Fruit fly (Drosophila melanogaster) whole organism, embryonic: Measurements from ENCODE around the gene Ilk.

Source experiments
- B-H2 ChIP-seq: fragments of 200-800 bp; sonication (Bioruptor generic); optimal IDR thresholded peaks from 2 replicates; lab custom pipeline; 2018; ENCODE audit warnings: missing biosample characterization, mild to moderate bottlenecking, missing genetic modification characterization
- CG13287 ChIP-seq: fragments of 200-800 bp; sonication (Bioruptor generic); IDR thresholded peaks from 2 replicates; pipeline ENCODE4 v1.3.6; 2022; ENCODE audit warnings: missing biosample characterization, missing genetic modification characterization; ENCODE audit not compliant: partially characterized antibody
- CG13424 ChIP-seq: fragments of 200-800 bp; sonication (Bioruptor generic); optimal IDR thresholded peaks from 2 replicates; lab custom pipeline; 2019; ENCODE audit warnings: missing biosample characterization, mild to moderate bottlenecking, missing genetic modification characterization, moderate library complexity
- CG14441 ChIP-seq: fragments of 200-800 bp; sonication (Bioruptor generic); IDR thresholded peaks from 2 replicates; pipeline ENCODE4 v1.3.6; 2022; ENCODE audit warnings: missing biosample characterization, missing genetic modification characterization
- CG15479 ChIP-seq: fragments of 200-800 bp; sonication (Bioruptor generic); optimal IDR thresholded peaks from 3 replicates; lab custom pipeline; 2019; ENCODE audit warnings: missing biosample characterization, mild to moderate bottlenecking, missing genetic modification characterization, moderate library complexity
- CG2712 ChIP-seq: fragments of 200-800 bp; optimal IDR thresholded peaks from 3 replicates; lab custom pipeline; 2019; ENCODE audit warnings: missing biosample characterization, mild to moderate bottlenecking, missing genetic modification characterization, moderate library complexity
- CG31224 ChIP-seq: fragments of 200-800 bp; sonication (Bioruptor generic); IDR thresholded peaks from 2 replicates; pipeline ENCODE4 v1.3.6; 2022; ENCODE audit warnings: missing biosample characterization, missing genetic modification characterization
- CG33213 ChIP-seq: fragments of 200-800 bp; sonication (Bioruptor generic); optimal IDR thresholded peaks from 3 replicates; lab custom pipeline; 2016; ENCODE audit warnings: missing biosample characterization, missing genetic modification characterization
- CG3847 ChIP-seq: fragments of 200-800 bp; sonication (Bioruptor generic); IDR thresholded peaks from 2 replicates; pipeline ENCODE4 v1.3.6; 2022; ENCODE audit warnings: missing biosample characterization, missing genetic modification characterization
- CG6272 ChIP-seq: fragments of 200-800 bp; sonication (Bioruptor generic); IDR thresholded peaks from 2 replicates; pipeline ENCODE4 v1.3.6; 2022; ENCODE audit warnings: missing biosample characterization, missing genetic modification characterization
- CG6689 ChIP-seq: fragments of 200-800 bp; sonication (Bioruptor generic); IDR thresholded peaks from 2 replicates; pipeline ENCODE4 v1.3.6; 2022; ENCODE audit warnings: missing biosample characterization, missing genetic modification characterization
- CG6854 ChIP-seq: fragments of 200-800 bp; sonication (Bioruptor generic); optimal IDR thresholded peaks from 3 replicates; lab custom pipeline; 2017; ENCODE audit warnings: missing biosample characterization, mild to moderate bottlenecking, missing genetic modification characterization
- CG7271 ChIP-seq: fragments of 200-800 bp; sonication (Bioruptor generic); optimal IDR thresholded peaks from 2 replicates; lab custom pipeline; 2018; ENCODE audit warnings: missing biosample characterization, mild to moderate bottlenecking, missing genetic modification characterization, moderate library complexity
- CG8281 ChIP-seq: fragments of 200-800 bp; sonication (Bioruptor generic); optimal IDR thresholded peaks from 2 replicates; lab custom pipeline; 2018; ENCODE audit warnings: missing biosample characterization, mild to moderate bottlenecking, missing genetic modification characterization, moderate library complexity
- D19B ChIP-seq: fragments of 200-800 bp; sonication (Bioruptor generic); optimal IDR thresholded peaks from 2 replicates; lab custom pipeline; 2017; ENCODE audit warnings: missing biosample characterization, mild to moderate bottlenecking, missing genetic modification characterization
- Dip3 ChIP-seq: fragments of 200-800 bp; sonication (Bioruptor generic); optimal IDR thresholded peaks from 3 replicates; lab custom pipeline; 2016; ENCODE audit warnings: missing biosample characterization, missing genetic modification characterization
- E2f2 ChIP-seq: fragments of 200-800 bp; sonication (Bioruptor generic); IDR thresholded peaks from 2 replicates; pipeline ENCODE4 v1.3.6; 2022; ENCODE audit warnings: missing biosample characterization, missing genetic modification characterization
- Eip74EF ChIP-seq, 2 experiments: fragments of 200-800 bp in 1 of 2; fragments of >200 bp in 1 of 2; sonication (Bioruptor generic) in 1 of 2; optimal IDR thresholded peaks; 2 replicates each; lab custom pipeline; 2017 to 2019; ENCODE audit warnings: missing biosample characterization in 2 of 2, missing genetic modification characterization in 2 of 2, mild to moderate bottlenecking in 1 of 2, moderate library complexity in 1 of 2
- HmgZ ChIP-seq: fragments of 200-800 bp; sonication (Bioruptor generic); optimal IDR thresholded peaks from 2 replicates; lab custom pipeline; 2018; ENCODE audit warnings: missing biosample characterization, mild to moderate bottlenecking, missing genetic modification characterization
- MESR4 ChIP-seq: fragments of 200-800 bp; sonication (Bioruptor generic); optimal IDR thresholded peaks from 2 replicates; lab custom pipeline; 2018; ENCODE audit warnings: missing biosample characterization, mild to moderate bottlenecking, missing genetic modification characterization, moderate library complexity
- Meics ChIP-seq: fragments of 200-800 bp; sonication (Bioruptor generic); optimal IDR thresholded peaks from 2 replicates; lab custom pipeline; 2017; ENCODE audit warnings: missing biosample characterization, mild to moderate bottlenecking, missing genetic modification characterization
- NK7.1 ChIP-seq: fragments of 200-800 bp; sonication (Bioruptor generic); optimal IDR thresholded peaks from 3 replicates; lab custom pipeline; 2016; ENCODE audit warnings: missing biosample characterization, missing genetic modification characterization
- Nf-YB ChIP-seq: fragments of 200-800 bp; sonication (Bioruptor generic); optimal IDR thresholded peaks from 3 replicates; lab custom pipeline; 2019; ENCODE audit warnings: missing biosample characterization, mild to moderate bottlenecking, missing genetic modification characterization, moderate library complexity
- Nf-YC ChIP-seq: fragments of 200-800 bp; optimal IDR thresholded peaks from 3 replicates; lab custom pipeline; 2019; ENCODE audit warnings: missing biosample characterization, mild to moderate bottlenecking, missing genetic modification characterization, moderate library complexity
- Ssrp ChIP-seq: fragments of 200-800 bp; sonication (Bioruptor generic); optimal IDR thresholded peaks from 2 replicates; lab custom pipeline; 2018; ENCODE audit warnings: missing biosample characterization, mild to moderate bottlenecking, missing genetic modification characterization, moderate library complexity
- bbx ChIP-seq: fragments of 200-800 bp; sonication (Bioruptor generic); IDR thresholded peaks from 2 replicates; pipeline ENCODE4 v1.3.6; 2022; ENCODE audit warnings: missing biosample characterization, missing genetic modification characterization; ENCODE audit not compliant: partially characterized antibody
- chn ChIP-seq: fragments of 200-800 bp; sonication (Bioruptor generic); optimal IDR thresholded peaks from 2 replicates; lab custom pipeline; 2016; ENCODE audit warnings: missing biosample characterization, missing genetic modification characterization
- danr ChIP-seq: fragments of 200-800 bp; sonication (Bioruptor generic); IDR thresholded peaks from 2 replicates; pipeline ENCODE4 v1.3.6; 2022; ENCODE audit warnings: missing biosample characterization, missing genetic modification characterization
- dm ChIP-seq: fragments of 200-800 bp; sonication (Bioruptor generic); optimal IDR thresholded peaks from 3 replicates; lab custom pipeline; 2016; ENCODE audit warnings: missing biosample characterization, missing genetic modification characterization
- dmrt99B ChIP-seq: fragments of 200-800 bp; sonication (Bioruptor generic); optimal IDR thresholded peaks from 2 replicates; lab custom pipeline; 2018; ENCODE audit warnings: missing biosample characterization, mild to moderate bottlenecking, missing genetic modification characterization, moderate library complexity
- dpn ChIP-seq, 2 experiments: fragments of 200-800 bp; sonication (Bioruptor generic); optimal IDR thresholded peaks; 3 replicates each; lab custom pipeline; 2016; ENCODE audit warnings: missing biosample characterization in 2 of 2, missing genetic modification characterization in 2 of 2
- en ChIP-seq: fragments of 200-800 bp; sonication (Bioruptor generic); optimal IDR thresholded peaks from 2 replicates; lab custom pipeline; 2016; ENCODE audit warnings: missing biosample characterization, missing genetic modification characterization
- ewg ChIP-seq: fragments of 200-800 bp; sonication (Bioruptor generic); optimal IDR thresholded peaks from 3 replicates; lab custom pipeline; 2017; ENCODE audit warnings: mild to moderate bottlenecking, missing biosample characterization, missing genetic modification reagents, missing genetic modification characterization
- grn ChIP-seq: fragments of 200-800 bp; sonication (Bioruptor generic); optimal IDR thresholded peaks from 3 replicates; lab custom pipeline; 2017; ENCODE audit warnings: missing biosample characterization, missing genetic modification characterization
- kah ChIP-seq: fragments of 200-800 bp; sonication (Bioruptor generic); optimal IDR thresholded peaks from 2 replicates; lab custom pipeline; 2018; ENCODE audit warnings: missing biosample characterization, mild to moderate bottlenecking, missing genetic modification characterization
- nerfin-1 ChIP-seq: fragments of 200-800 bp; sonication (Bioruptor generic); optimal IDR thresholded peaks from 3 replicates; lab custom pipeline; 2019; ENCODE audit warnings: missing biosample characterization, mild to moderate bottlenecking, missing genetic modification characterization, moderate library complexity
- pho ChIP-seq: fragments of 200-800 bp; sonication (Bioruptor generic); optimal IDR thresholded peaks from 2 replicates; lab custom pipeline; 2016; ENCODE audit warnings: missing biosample characterization, missing genetic modification characterization
- pita ChIP-seq: fragments of 200-800 bp; sonication (Bioruptor generic); optimal IDR thresholded peaks from 2 replicates; lab custom pipeline; 2017; ENCODE audit warnings: missing biosample characterization, mild to moderate bottlenecking, missing genetic modification characterization
- psq ChIP-seq: fragments of 200-800 bp; sonication (Bioruptor generic); optimal IDR thresholded peaks from 2 replicates; lab custom pipeline; 2017; ENCODE audit warnings: missing biosample characterization, missing genetic modification characterization
- pzg ChIP-seq: fragments of 200-800 bp; sonication (Bioruptor generic); optimal IDR thresholded peaks from 3 replicates; lab custom pipeline; 2018; ENCODE audit warnings: missing biosample characterization, mild to moderate bottlenecking, missing genetic modification characterization, moderate library complexity
- rib ChIP-seq: fragments of 200-800 bp; sonication (Bioruptor generic); IDR thresholded peaks from 2 replicates; pipeline ENCODE4 v1.3.6; 2022; ENCODE audit warnings: missing biosample characterization, missing genetic modification characterization
- ro ChIP-seq: fragments of 200-800 bp; sonication (Bioruptor generic); IDR thresholded peaks from 2 replicates; pipeline ENCODE4 v1.3.6; 2022; ENCODE audit warnings: missing biosample characterization, missing genetic modification characterization
- scrt ChIP-seq: fragments of 200-800 bp; sonication (Bioruptor generic); optimal IDR thresholded peaks from 2 replicates; lab custom pipeline; 2018; ENCODE audit warnings: missing biosample characterization, mild to moderate bottlenecking, missing genetic modification characterization, moderate library complexity
- sens ChIP-seq: fragments of 200-800 bp; sonication (Bioruptor generic); peaks from one replicate; lab custom pipeline; 2016; ENCODE audit warnings: missing biosample characterization, missing genetic modification characterization
- sna ChIP-seq: fragments of 200-800 bp; sonication (Bioruptor generic); IDR thresholded peaks from 2 replicates; pipeline ENCODE4 v1.3.6; 2022; ENCODE audit warnings: missing biosample characterization, missing genetic modification characterization; ENCODE audit not compliant: partially characterized antibody
- stc ChIP-seq: fragments of 200-800 bp; sonication (Bioruptor generic); IDR thresholded peaks from 2 replicates; pipeline ENCODE4 v1.3.6; 2022; ENCODE audit warnings: missing biosample characterization, missing genetic modification characterization
- twi ChIP-seq: fragments of 200-800 bp; optimal IDR thresholded peaks from 2 replicates; lab custom pipeline; 2019; ENCODE audit warnings: missing biosample characterization, mild to moderate bottlenecking, missing genetic modification characterization, moderate library complexity
- vfl ChIP-seq: fragments of 200-800 bp; sonication (Bioruptor generic); optimal IDR thresholded peaks from 2 replicates; lab custom pipeline; 2016; ENCODE audit warnings: missing biosample characterization, missing genetic modification characterization
- zen2 ChIP-seq: fragments of 200-800 bp; sonication (Bioruptor generic); IDR thresholded peaks from 3 replicates; pipeline ENCODE4 v1.3.6; 2022; ENCODE audit warnings: missing biosample characterization, missing genetic modification characterization; ENCODE audit not compliant: partially characterized antibody

Gene Ilk

DNA sequence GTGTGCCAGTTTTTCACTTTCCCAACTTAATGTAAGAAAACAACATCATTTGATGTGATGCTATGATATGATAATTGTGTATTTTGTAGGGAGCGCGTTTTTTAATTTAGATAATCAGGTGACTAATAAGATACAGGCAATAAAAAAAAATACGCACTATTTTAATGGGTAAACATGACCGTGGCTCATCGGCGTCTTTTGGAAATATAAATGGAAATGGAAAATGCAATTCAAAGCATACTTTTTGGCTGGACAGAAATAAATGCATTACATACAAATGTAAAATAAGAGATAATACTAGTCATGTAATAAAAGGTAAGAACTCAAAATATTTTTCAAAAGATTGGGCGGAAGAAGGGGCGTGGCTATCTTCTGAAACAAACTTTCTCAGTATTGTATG lies 45.7 kb downstream of the Ilk start (continued):
- TF ChIP-seq rib (GFP tag; lab: Robert Waterston, UW) = no peak
- no peak for TF ChIP-seq pita (GFP tag; lab: Kevin White, UChicago)
- no peak for TF ChIP-seq CG8281
- no peak for TF ChIP-seq ewg (GFP tag; lab: Kevin White, UChicago)
- no peak for TF ChIP-seq CG7271
- TF ChIP-seq dmrt99B (tag; lab: Kevin White, UChicago) = no peak
- TF ChIP-seq CG6854 = no peak
- TF ChIP-seq danr (GFP tag; lab: Robert Waterston, UW) = no peak
- no peak for TF ChIP-seq CG13424 (tag; lab: Kevin White, UChicago)
- TF ChIP-seq sna (GFP tag; lab: Robert Waterston, UW) = no peak
- no peak for TF ChIP-seq chn (GFP tag; lab: Kevin White, UChicago)
- no peak for TF ChIP-seq CG2712 (tag; lab: Kevin White, UChicago)
- TF ChIP-seq bbx (GFP tag; lab: Robert Waterston, UW) = no peak
- TF ChIP-seq en (GFP tag; lab: Kevin White, UChicago) = no peak
- TF ChIP-seq Meics (GFP tag; lab: Kevin White, UChicago) = no peak
- no peak for TF ChIP-seq stc
- no peak for TF ChIP-seq CG31224
- TF ChIP-seq B-H2 (GFP tag; lab: Kevin White, UChicago) = no peak
- no peak for TF ChIP-seq dm (GFP tag; lab: Kevin White, UChicago)
- peak; percentile 28; the same call in 1 of the 2 replicates for TF ChIP-seq CG13287 (GFP tag; lab: Robert Waterston, UW)
- peak; percentile 41 for TF ChIP-seq grn (GFP tag; lab: Kevin White, UChicago)
- no peak for TF ChIP-seq CG3847 (GFP tag; lab: Robert Waterston, UW)
- peak; percentile 20 for TF ChIP-seq HmgZ (tag; lab: Kevin White, UChicago)
- TF ChIP-seq MESR4 (GFP tag; lab: Kevin White, UChicago) = no peak
- TF ChIP-seq dpn (GFP tag; optimal IDR thresholded peaks at IDR 0.05; lab: Kevin White, UChicago) = no peak
- TF ChIP-seq CG33213 (GFP tag; lab: Kevin White, UChicago) = no peak

DNA sequence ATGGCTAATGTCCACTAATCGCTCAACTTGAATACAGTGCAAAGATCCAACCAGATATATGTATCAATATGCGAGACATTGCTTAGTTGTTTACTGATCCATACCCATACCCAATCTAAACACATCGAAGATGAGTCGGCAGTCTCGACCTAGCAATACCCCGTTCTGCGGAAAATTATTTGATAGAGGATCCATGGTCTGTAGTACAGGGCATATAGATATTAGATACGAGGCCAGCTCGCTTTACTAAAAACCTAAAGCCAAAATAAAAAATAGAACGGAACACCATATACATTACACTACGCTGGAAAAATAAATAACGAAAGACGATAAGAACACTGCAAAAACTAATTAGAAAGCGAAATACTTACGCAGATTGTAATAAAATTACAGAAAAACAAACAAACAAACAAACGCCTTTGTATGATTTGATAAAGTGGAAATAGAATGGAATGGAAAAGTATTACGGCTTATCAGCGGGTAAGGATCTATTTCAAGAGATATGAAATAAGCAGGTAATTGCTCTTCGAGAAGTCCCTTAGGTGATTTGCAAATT lies 49.5 kb downstream of the Ilk start:
- TF ChIP-seq D19B (GFP tag; lab: Kevin White, UChicago) (peak; percentile 58), CG6272 (no peak), pho (GFP tag; lab: Kevin White, UChicago) (no peak), zen2 (GFP tag; lab: Robert Waterston, UW) (no peak), CG15479 (GFP tag; lab: Kevin White, UChicago) (peak; percentile 82), sens (GFP tag; lab: Kevin White, UChicago) (peak; percentile 20)

DNA sequence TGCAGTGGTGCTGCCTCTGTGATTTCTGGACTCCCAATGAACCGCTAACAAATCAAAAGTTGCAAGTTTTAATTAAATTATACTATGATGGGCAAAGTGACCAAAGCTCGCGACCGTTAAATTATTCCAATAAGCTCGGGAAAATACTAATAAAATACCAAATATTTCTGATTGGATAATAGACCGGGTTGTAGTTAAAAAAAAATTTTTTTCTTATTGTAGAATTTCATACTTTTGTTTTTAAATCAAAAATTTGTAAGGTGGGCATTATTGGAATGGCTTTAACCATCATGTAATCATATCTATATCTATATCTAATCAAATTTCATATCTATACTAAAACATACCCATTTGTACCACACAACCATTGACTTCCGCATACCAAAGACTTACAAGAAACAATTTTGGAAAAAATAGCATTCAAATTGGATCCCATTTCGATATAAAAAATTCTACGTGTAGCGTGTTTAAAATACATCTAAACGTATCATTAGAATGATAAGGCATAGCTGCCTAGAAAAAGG lies 51.2 kb downstream of the Ilk start, which contains the start of gene CG9391:
CG9391 (minus strand) TSS at position 474 of the 524 bp plus-strand sequence.
- TF ChIP-seq sens (GFP tag; lab: Kevin White, UChicago) = peak; percentile 41
- TF ChIP-seq NK7.1 (GFP tag; lab: Kevin White, UChicago) = no peak
- TF ChIP-seq E2f2 = peak; percentile 31; the same call in 1 of the 2 replicates
- peak; percentile 23 for TF ChIP-seq Nf-YB (GFP tag; lab: Kevin White, UChicago)
- TF ChIP-seq CG14441 = no peak
- TF ChIP-seq Dip3 = no peak
- no peak for TF ChIP-seq scrt
- TF ChIP-seq Eip74EF (GFP tag; optimal IDR thresholded peaks at IDR 0.05; lab: Kevin White, UChicago) = peak in 1 of 2 experiments; percentile 61
- no peak for TF ChIP-seq psq
- TF ChIP-seq nerfin-1 (tag; lab: Kevin White, UChicago) = no peak
- TF ChIP-seq pzg = peak; percentile 33
- no peak for TF ChIP-seq Ssrp (tag; lab: Kevin White, UChicago)
- no peak for TF ChIP-seq twi
- no peak for TF ChIP-seq CG6689 (GFP tag; lab: Robert Waterston, UW)
- TF ChIP-seq vfl (GFP tag; lab: Kevin White, UChicago) = no peak
- TF ChIP-seq ro (GFP tag; lab: Robert Waterston, UW) = no peak
- peak; percentile 70 for TF ChIP-seq Nf-YC (tag; lab: Kevin White, UChicago)
- TF ChIP-seq kah (GFP tag; lab: Kevin White, UChicago) = no peak
